Fruit fly (Drosophila melanogaster) whole organism, prepupa: Measurements from ENCODE around the gene CG3213.

ENCODE experiments used
- CG11294 ChIP-seq: fragments of 200-800 bp; sonication (Bioruptor generic); IDR thresholded peaks from 2 replicates; pipeline ENCODE4 v1.3.6; 2022; ENCODE audit warnings: missing biosample characterization, missing genetic modification characterization
- CG31627 ChIP-seq: fragments of 200-800 bp; sonication (Bioruptor generic); optimal IDR thresholded peaks from 3 replicates; lab custom pipeline; 2016; ENCODE audit warnings: missing biosample characterization, missing genetic modification characterization
- Sox102F ChIP-seq: fragments of 200-800 bp; sonication (Bioruptor generic); optimal IDR thresholded peaks from 2 replicates; lab custom pipeline; 2016; ENCODE audit warnings: missing biosample characterization, mild to moderate bottlenecking, missing genetic modification characterization
- dsx ChIP-seq: fragments of 200-800 bp; optimal IDR thresholded peaks from 3 replicates; lab custom pipeline; 2019; ENCODE audit warnings: missing biosample characterization, mild to moderate bottlenecking, missing genetic modification characterization, moderate library complexity; ENCODE audit not compliant: poor library complexity, severe bottlenecking
- vri ChIP-seq: fragments of 200-800 bp; sonication (Bioruptor generic); optimal IDR thresholded peaks from 3 replicates; lab custom pipeline; 2016; ENCODE audit warnings: missing biosample characterization, mild to moderate bottlenecking, missing genetic modification characterization

DNA sequence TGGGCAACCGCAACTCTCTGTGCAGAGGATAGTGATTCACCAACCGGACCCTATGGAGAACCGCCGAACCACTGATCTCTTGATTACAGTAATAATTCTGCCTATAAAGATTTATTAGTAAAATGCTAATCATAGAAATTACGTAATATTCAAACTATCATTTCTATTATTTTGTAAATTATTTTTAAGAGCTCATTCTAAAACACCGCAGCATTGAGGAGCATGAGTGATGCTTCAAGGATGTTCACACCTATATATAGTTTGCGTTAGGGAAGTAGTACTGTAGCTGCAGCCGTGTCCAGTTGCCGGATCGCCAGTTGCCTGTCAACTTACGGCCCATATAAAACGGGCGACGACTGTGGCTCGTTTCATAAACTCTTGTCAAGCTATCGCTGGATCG is 38.0 kb upstream of the CG3213 start:
- TF ChIP-seq CG11294 (GFP tag; lab: Robert Waterston, UW) (no peak), dsx (GFP tag; lab: Kevin White, UChicago) (peak; percentile 63), CG31627 (GFP tag; lab: Kevin White, UChicago) (no peak), vri (GFP tag; lab: Kevin White, UChicago) (no peak), Sox102F (no peak)
